Worm (Caenorhabditis elegans) whole organism, L4/young adult: ENCODE results near the gene fbxa-86.

ENCODE experiments used
- dao-5 ChIP-seq: sonication (generic microtip); optimal IDR thresholded peaks from 2 replicates; lab custom pipeline; 2016; ENCODE audit warnings: missing genotype, missing genetic modification characterization, moderate library complexity, missing compliant biosample characterization
- him-1 ChIP-seq: sonication (generic microtip); optimal IDR thresholded peaks from 2 replicates; lab custom pipeline; 2016; ENCODE audit warnings: missing genotype, missing genetic modification reagents, missing genetic modification characterization, missing compliant biosample characterization

DNA sequence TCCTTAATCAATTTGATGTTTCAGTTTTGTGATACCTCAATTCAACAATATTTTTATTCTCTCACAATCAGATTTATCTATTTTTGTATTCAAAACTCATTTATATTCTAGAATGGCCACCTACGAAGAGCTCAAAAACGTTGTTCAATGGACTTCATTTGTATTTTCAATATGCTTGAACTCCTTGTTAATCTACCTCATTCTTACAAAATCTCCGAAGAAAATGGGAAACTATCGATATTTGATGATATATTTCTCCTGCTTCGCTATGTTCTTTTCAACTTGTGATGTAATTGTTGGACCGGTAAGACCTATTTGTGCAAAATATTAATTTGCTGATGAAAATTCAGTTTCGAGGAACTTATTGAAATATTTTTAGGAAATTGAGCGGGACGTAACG, 22.8 kb upstream of the fbxa-86 start, which contains the start of gene str-164:
- TF ChIP-seq dao-5 (tag; lab: Kevin White, UChicago), result no peak
- no peak for TF ChIP-seq him-1
